Fruit fly (Drosophila melanogaster) whole organism, embryonic: ENCODE data around the gene CG7565.
A peak's percentile ranks its signal among the peaks of the same experiment; 100 is the strongest.

Source experiments
- BEAF-32 ChIP-seq: fragments of 200-800 bp; sonication (Bioruptor generic); optimal IDR thresholded peaks from 3 replicates; lab custom pipeline; 2017; ENCODE audit warnings: missing biosample characterization, missing genetic modification characterization, mild to moderate bottlenecking, moderate library complexity, missing genetic modification reagents
- CG10147 ChIP-seq: fragments of 200-800 bp; sonication (Bioruptor generic); optimal IDR thresholded peaks from 2 replicates; lab custom pipeline; 2019; ENCODE audit warnings: missing biosample characterization, mild to moderate bottlenecking, missing genetic modification characterization, moderate library complexity
- CG11398 ChIP-seq: fragments of 200-800 bp; sonication (Bioruptor generic); optimal IDR thresholded peaks from 2 replicates; lab custom pipeline; 2016; ENCODE audit warnings: missing biosample characterization, missing genetic modification characterization
- CG11723 ChIP-seq: fragments of 200-800 bp; sonication (Bioruptor generic); optimal IDR thresholded peaks from 2 replicates; lab custom pipeline; 2017; ENCODE audit warnings: missing biosample characterization, mild to moderate bottlenecking, missing genetic modification characterization
- CG1233 ChIP-seq: fragments of 200-800 bp; sonication (Bioruptor generic); optimal IDR thresholded peaks from 4 replicates; lab custom pipeline; 2018; ENCODE audit warnings: missing biosample characterization, mild to moderate bottlenecking, missing genetic modification characterization
- CG14860 ChIP-seq: fragments of 200-800 bp; sonication (Bioruptor generic); IDR thresholded peaks from 3 replicates; pipeline ENCODE4 v1.3.6; 2022; ENCODE audit warnings: missing biosample characterization, missing genetic modification characterization; ENCODE audit not compliant: partially characterized antibody
- CG17186 ChIP-seq: fragments of 200-800 bp; sonication (Bioruptor generic); optimal IDR thresholded peaks from 3 replicates; lab custom pipeline; 2017; ENCODE audit warnings: missing biosample characterization, missing genetic modification reagents, missing genetic modification characterization
- CG17612 ChIP-seq: fragments of 200-800 bp; sonication (Bioruptor generic); IDR thresholded peaks from 2 replicates; pipeline ENCODE4 v1.3.6; 2022; ENCODE audit warnings: missing biosample characterization, missing genetic modification characterization
- CG17802 ChIP-seq: fragments of 200-800 bp; sonication (Bioruptor generic); optimal IDR thresholded peaks from 2 replicates; lab custom pipeline; 2018; ENCODE audit warnings: missing biosample characterization, mild to moderate bottlenecking, missing genetic modification characterization, moderate library complexity
- CG18476 ChIP-seq: fragments of 200-800 bp; sonication (Bioruptor generic); optimal IDR thresholded peaks from 2 replicates; lab custom pipeline; 2016; ENCODE audit warnings: missing biosample characterization, mild to moderate bottlenecking, missing genetic modification characterization
- CG18599 ChIP-seq: fragments of 200-800 bp; sonication (Bioruptor generic); optimal IDR thresholded peaks from 3 replicates; lab custom pipeline; 2017; ENCODE audit warnings: missing biosample characterization, missing genetic modification characterization, mild to moderate bottlenecking, moderate library complexity, missing genetic modification reagents
- CG2116 ChIP-seq: fragments of 200-800 bp; sonication (Bioruptor generic); optimal IDR thresholded peaks from 3 replicates; lab custom pipeline; 2018; ENCODE audit warnings: missing biosample characterization, mild to moderate bottlenecking, missing genetic modification characterization
- CG2712 ChIP-seq: fragments of 200-800 bp; optimal IDR thresholded peaks from 3 replicates; lab custom pipeline; 2019; ENCODE audit warnings: missing biosample characterization, mild to moderate bottlenecking, missing genetic modification characterization, moderate library complexity
- CG30020 ChIP-seq: fragments of 200-800 bp; optimal IDR thresholded peaks from 2 replicates; lab custom pipeline; 2019; ENCODE audit warnings: missing biosample characterization, mild to moderate bottlenecking, missing genetic modification characterization, moderate library complexity
- CG3838 ChIP-seq: fragments of 200-800 bp; sonication (Bioruptor generic); optimal IDR thresholded peaks from 3 replicates; lab custom pipeline; 2016; ENCODE audit warnings: missing biosample characterization, missing genetic modification characterization
- CG4360 ChIP-seq: fragments of 200-800 bp; sonication (Bioruptor generic); IDR thresholded peaks from 2 replicates; pipeline ENCODE4 v1.3.6; 2022; ENCODE audit warnings: missing biosample characterization, missing genetic modification characterization
- CG4707 ChIP-seq: fragments of 200-800 bp; sonication (Bioruptor generic); optimal IDR thresholded peaks from 2 replicates; lab custom pipeline; 2018; ENCODE audit warnings: missing biosample characterization, mild to moderate bottlenecking, missing genetic modification characterization, moderate library complexity
- CG4854 ChIP-seq: fragments of 200-800 bp; sonication (Bioruptor generic); optimal IDR thresholded peaks from 2 replicates; lab custom pipeline; 2016; ENCODE audit warnings: missing biosample characterization, missing genetic modification characterization, inconsistent platforms
- CG6813 ChIP-seq: fragments of 200-800 bp; sonication (Bioruptor generic); optimal IDR thresholded peaks from 2 replicates; lab custom pipeline; 2017; ENCODE audit warnings: missing biosample characterization, missing genetic modification characterization, mild to moderate bottlenecking, moderate library complexity, missing genetic modification reagents
- CG8944 ChIP-seq: fragments of 200-800 bp; sonication (Bioruptor generic); optimal IDR thresholded peaks from 3 replicates; lab custom pipeline; 2016; ENCODE audit warnings: missing biosample characterization, missing genetic modification characterization
- CG9797 ChIP-seq: fragments of 200-800 bp; sonication (Bioruptor generic); optimal IDR thresholded peaks from 3 replicates; lab custom pipeline; 2018; ENCODE audit warnings: missing biosample characterization, mild to moderate bottlenecking, missing genetic modification characterization
- E2f1 ChIP-seq: fragments of 200-800 bp; sonication (Bioruptor generic); IDR thresholded peaks from 2 replicates; pipeline ENCODE4 v1.3.6; 2022; ENCODE audit warnings: missing biosample characterization, missing genetic modification characterization
- Hr3 ChIP-seq: fragments of 200-800 bp; sonication (Bioruptor generic); optimal IDR thresholded peaks from 3 replicates; lab custom pipeline; 2016; ENCODE audit warnings: missing biosample characterization, missing genetic modification characterization
- Lpt ChIP-seq: fragments of >200 bp; optimal IDR thresholded peaks from 2 replicates; lab custom pipeline; 2018; ENCODE audit warnings: missing biosample characterization, missing genetic modification characterization
- Oaz ChIP-seq: fragments of 200-800 bp; sonication (Bioruptor generic); IDR thresholded peaks from 2 replicates; pipeline ENCODE4 v1.3.6; 2022; ENCODE audit warnings: missing biosample characterization, missing genetic modification characterization
- Opbp ChIP-seq: fragments of 200-800 bp; sonication (Bioruptor generic); IDR thresholded peaks from 3 replicates; pipeline ENCODE4 v1.3.6; 2022; ENCODE audit warnings: missing biosample characterization, missing genetic modification characterization; ENCODE audit not compliant: partially characterized antibody
- Stat92E ChIP-seq, 3 experiments: fragments of >200 bp in 2 of 3; fragments of 200-800 bp in 1 of 3; sonication (Bioruptor generic) in 1 of 3; optimal IDR thresholded peaks; 2 replicates each; lab custom pipeline; 2017 to 2019; ENCODE audit warnings: missing biosample characterization in 3 of 3, missing genetic modification characterization in 3 of 3, mild to moderate bottlenecking in 1 of 3, moderate library complexity in 1 of 3
- Usf ChIP-seq: fragments of 200-800 bp; sonication (Bioruptor generic); optimal IDR thresholded peaks from 2 replicates; lab custom pipeline; 2017; ENCODE audit warnings: missing genotype, missing biosample characterization, missing genetic modification characterization
- ab ChIP-seq: fragments of 200-800 bp; sonication (Bioruptor generic); optimal IDR thresholded peaks from 2 replicates; lab custom pipeline; 2016; ENCODE audit warnings: missing biosample characterization, missing genetic modification characterization
- ap ChIP-seq: fragments of 200-800 bp; sonication (Bioruptor generic); IDR thresholded peaks from 2 replicates; pipeline ENCODE4 v1.3.6; 2022; ENCODE audit warnings: missing biosample characterization, missing genetic modification characterization
- ase ChIP-seq: fragments of 200-800 bp; sonication (Bioruptor generic); IDR thresholded peaks from 3 replicates; pipeline ENCODE4 v1.3.6; 2022; ENCODE audit warnings: missing biosample characterization, missing genetic modification characterization
- bsh ChIP-seq, 2 experiments: fragments of 200-800 bp; sonication (Bioruptor generic); optimal IDR thresholded peaks; 2 replicates each; lab custom pipeline; 2017 to 2018; ENCODE audit warnings: mild to moderate bottlenecking in 2 of 2, missing biosample characterization in 2 of 2, missing genetic modification characterization in 2 of 2, moderate library complexity in 1 of 2
- disco-r ChIP-seq: fragments of 200-800 bp; sonication (Bioruptor generic); optimal IDR thresholded peaks from 2 replicates; lab custom pipeline; 2016; ENCODE audit warnings: missing biosample characterization, missing genetic modification characterization
- ems ChIP-seq: fragments of 200-800 bp; sonication (Bioruptor generic); optimal IDR thresholded peaks from 3 replicates; lab custom pipeline; 2016; ENCODE audit warnings: missing biosample characterization, missing genetic modification characterization
- eve ChIP-seq, 2 experiments: fragments of >200 bp; optimal IDR thresholded peaks; 2 replicates each; lab custom pipeline; 2017; ENCODE audit warnings: missing biosample characterization in 2 of 2, missing genetic modification characterization in 2 of 2
- fd64A ChIP-seq: fragments of 200-800 bp; sonication (Bioruptor generic); optimal IDR thresholded peaks from 3 replicates; lab custom pipeline; 2018; ENCODE audit warnings: missing biosample characterization, mild to moderate bottlenecking, missing genetic modification characterization
- grau ChIP-seq: fragments of 200-800 bp; optimal IDR thresholded peaks from 3 replicates; lab custom pipeline; 2019; ENCODE audit warnings: missing biosample characterization, mild to moderate bottlenecking, missing genetic modification characterization, moderate library complexity
- grn ChIP-seq: fragments of 200-800 bp; sonication (Bioruptor generic); optimal IDR thresholded peaks from 3 replicates; lab custom pipeline; 2017; ENCODE audit warnings: missing biosample characterization, missing genetic modification characterization
- her ChIP-seq: fragments of 200-800 bp; sonication (Bioruptor generic); optimal IDR thresholded peaks from 2 replicates; lab custom pipeline; 2016; ENCODE audit warnings: missing biosample characterization, missing genetic modification characterization
- jing ChIP-seq: fragments of 200-800 bp; sonication (Bioruptor generic); optimal IDR thresholded peaks from 2 replicates; lab custom pipeline; 2018; ENCODE audit warnings: missing biosample characterization, mild to moderate bottlenecking, missing genetic modification characterization
- otp ChIP-seq: fragments of 200-800 bp; sonication (Bioruptor generic); IDR thresholded peaks from 3 replicates; pipeline ENCODE4, ENCODE4 v1.3.6; 2022; ENCODE audit warnings: missing biosample characterization, missing genetic modification characterization
- peb ChIP-seq: fragments of 200-800 bp; sonication (Bioruptor generic); IDR thresholded peaks from 2 replicates; pipeline ENCODE4 v1.3.6; 2022; ENCODE audit warnings: missing biosample characterization, missing genetic modification characterization
- pzg ChIP-seq: fragments of 200-800 bp; sonication (Bioruptor generic); optimal IDR thresholded peaks from 3 replicates; lab custom pipeline; 2018; ENCODE audit warnings: missing biosample characterization, mild to moderate bottlenecking, missing genetic modification characterization, moderate library complexity
- seq ChIP-seq: fragments of 200-800 bp; sonication (Bioruptor generic); IDR thresholded peaks from 2 replicates; pipeline ENCODE4 v1.3.6; 2022; ENCODE audit warnings: missing biosample characterization, missing genetic modification characterization
- slp2 ChIP-seq: fragments of 200-800 bp; sonication (Bioruptor generic); optimal IDR thresholded peaks from 2 replicates; lab custom pipeline; 2016; ENCODE audit warnings: missing biosample characterization, missing genetic modification characterization
- sqz ChIP-seq: fragments of 200-800 bp; sonication (Bioruptor generic); optimal IDR thresholded peaks from 3 replicates; lab custom pipeline; 2018; ENCODE audit warnings: missing biosample characterization, mild to moderate bottlenecking, missing genetic modification characterization
- tll ChIP-seq, 2 experiments: fragments of 200-800 bp in 1 of 2; fragments of >200 bp in 1 of 2; sonication (Bioruptor generic) in 1 of 2; optimal IDR thresholded peaks; 2 replicates each; lab custom pipeline; 2017 to 2019; ENCODE audit warnings: missing biosample characterization in 2 of 2, missing genetic modification characterization in 2 of 2, mild to moderate bottlenecking in 1 of 2, moderate library complexity in 1 of 2
- twi ChIP-seq: fragments of 200-800 bp; optimal IDR thresholded peaks from 2 replicates; lab custom pipeline; 2019; ENCODE audit warnings: missing biosample characterization, mild to moderate bottlenecking, missing genetic modification characterization, moderate library complexity
- unpg ChIP-seq: fragments of 200-800 bp; sonication (Bioruptor generic); optimal IDR thresholded peaks from 3 replicates; lab custom pipeline; 2018; ENCODE audit warnings: missing biosample characterization, mild to moderate bottlenecking, missing genetic modification characterization, moderate library complexity
- usp ChIP-seq: fragments of >200 bp; optimal IDR thresholded peaks from 2 replicates; lab custom pipeline; 2017; ENCODE audit warnings: missing biosample characterization, missing genetic modification characterization

The CG7565 gene

DNA sequence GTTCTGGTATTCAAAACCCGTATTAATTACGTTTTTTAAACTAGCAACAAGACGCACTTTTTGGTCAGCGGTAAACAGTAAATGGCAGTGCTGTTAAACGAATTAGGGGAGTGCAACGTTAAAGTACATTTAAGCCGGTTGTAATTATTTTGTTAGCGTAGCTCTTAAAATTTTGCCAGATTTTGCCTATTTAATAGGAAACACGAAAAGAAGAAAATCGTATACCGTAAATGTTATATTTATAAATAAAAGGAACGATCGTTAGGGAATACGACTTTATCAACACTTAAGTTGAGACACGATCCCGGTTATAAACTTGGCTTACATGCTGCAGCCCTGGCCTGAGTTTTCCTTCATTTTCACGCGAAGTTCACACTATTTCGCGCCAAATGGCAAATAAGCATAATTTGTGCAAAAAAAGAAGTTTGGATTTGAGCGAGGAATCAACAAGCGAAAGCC, 45.9 kb upstream of the CG7565 start, which contains the start of the genes Setx and mus301 (continued):
- TF ChIP-seq peb, result no peak; the same call in 1 of the 2 replicates
- peak in 1 of 2 experiments; percentile 6 for TF ChIP-seq tll (GFP tag; optimal IDR thresholded peaks at IDR 0.05; lab: Kevin White, UChicago)
- TF ChIP-seq BEAF-32 (GFP tag; lab: Kevin White, UChicago), result peak; percentile 56
- TF ChIP-seq CG18599 (GFP tag; lab: Kevin White, UChicago), result no peak
- peak; percentile 90 for TF ChIP-seq pzg
- TF ChIP-seq Opbp (GFP tag; lab: Robert Waterston, UW), result peak; percentile 45; the same call in 1 of the 3 replicates
- TF ChIP-seq Oaz, result 0 out of 2 replicates have a peak, but pooled peaks have one; percentile 20
- no peak for TF ChIP-seq grn (GFP tag; lab: Kevin White, UChicago)
- no peak for TF ChIP-seq CG6813
- TF ChIP-seq CG14860 (GFP tag; lab: Robert Waterston, UW), result no peak
- peak; percentile 36 for TF ChIP-seq her
- peak; percentile 27 for TF ChIP-seq CG11398 (GFP tag; lab: Kevin White, UChicago)
- TF ChIP-seq CG9797, result peak; percentile 76
- TF ChIP-seq ab (GFP tag; lab: Kevin White, UChicago), result peak; percentile 65
- TF ChIP-seq ems, result peak; percentile 87
- peak; percentile 76 for TF ChIP-seq CG4854 (GFP tag; lab: Kevin White, UChicago)
- TF ChIP-seq disco-r (GFP tag; lab: Kevin White, UChicago), result peak; percentile 64
- no peak for TF ChIP-seq CG10147 (GFP tag; lab: Kevin White, UChicago)
- no peak for TF ChIP-seq CG4707 (GFP tag; lab: Kevin White, UChicago)
- TF ChIP-seq CG8944 (GFP tag; lab: Kevin White, UChicago), result peak; percentile 82
- peak in 1 of 3 experiments; percentile 19 for TF ChIP-seq Stat92E (GFP tag; optimal IDR thresholded peaks at IDR 0.05; lab: Kevin White, UChicago)
- TF ChIP-seq ase (GFP tag; lab: Robert Waterston, UW), result peak; percentile 46; the same call in 2 of the 3 replicates
- peak; percentile 49 for TF ChIP-seq CG1233
- no peak for TF ChIP-seq Lpt
- peak; percentile 77 for TF ChIP-seq CG17186 (GFP tag; lab: Kevin White, UChicago)
- TF ChIP-seq jing (GFP tag; lab: Kevin White, UChicago), result peak; percentile 25
- no peak for TF ChIP-seq seq (GFP tag; lab: Robert Waterston, UW)
- no peak for TF ChIP-seq fd64A
- no peak for TF ChIP-seq otp (GFP tag; lab: Robert Waterston, UW)
- no peak for TF ChIP-seq CG30020 (tag; lab: Kevin White, UChicago)
- TF ChIP-seq ap, result peak; percentile 20; the same call in 1 of the 2 replicates
- peak; percentile 62 for TF ChIP-seq CG3838 (GFP tag; lab: Kevin White, UChicago)
- no peak for TF ChIP-seq usp (GFP tag; lab: Kevin White, UChicago)
- TF ChIP-seq CG17612 (GFP tag; lab: Robert Waterston, UW), result no peak
- TF ChIP-seq Hr3, result peak; percentile 85
- TF ChIP-seq CG17802, result peak; percentile 35
- peak in 1 of 2 experiments; percentile 71 for TF ChIP-seq bsh (GFP tag; optimal IDR thresholded peaks at IDR 0.05; lab: Kevin White, UChicago)
- peak; percentile 54 for TF ChIP-seq slp2 (GFP tag; lab: Kevin White, UChicago)
- TF ChIP-seq grau (tag; lab: Kevin White, UChicago), result peak; percentile 75
- no peak for TF ChIP-seq CG4360 (GFP tag; lab: Robert Waterston, UW)
- peak; percentile 79 for TF ChIP-seq E2f1 (GFP tag; lab: Robert Waterston, UW)
- TF ChIP-seq CG2116 (GFP tag; lab: Kevin White, UChicago), result peak; percentile 78
- peak; percentile 64 for TF ChIP-seq CG11723 (GFP tag; lab: Kevin White, UChicago)
- TF ChIP-seq twi, result no peak
- TF ChIP-seq CG2712 (tag; lab: Kevin White, UChicago), result peak; percentile 82
- TF ChIP-seq Usf (GFP tag; lab: Kevin White, UChicago), result peak; percentile 52
- no peak for TF ChIP-seq eve (GFP tag; optimal IDR thresholded peaks at IDR 0.05; lab: Kevin White, UChicago)
- TF ChIP-seq unpg (GFP tag; lab: Kevin White, UChicago), result no peak
- no peak for TF ChIP-seq sqz
- TF ChIP-seq CG18476 (GFP tag; lab: Kevin White, UChicago), result peak; percentile 82
